Fruit fly (Drosophila melanogaster) whole organism, embryonic: ENCODE data around the gene CG44271.

Source experiments
- Aef1 ChIP-seq: fragments of 200-800 bp; sonication (Bioruptor generic); IDR thresholded peaks from 3 replicates; pipeline ENCODE4 v1.3.6; 2022; ENCODE audit warnings: missing biosample characterization, missing genetic modification characterization
- Atf3 ChIP-seq: fragments of 200-800 bp; sonication (Bioruptor generic); optimal IDR thresholded peaks from 3 replicates; lab custom pipeline; 2016; ENCODE audit warnings: missing biosample characterization, missing genetic modification characterization
- B-H2 ChIP-seq: fragments of 200-800 bp; sonication (Bioruptor generic); optimal IDR thresholded peaks from 2 replicates; lab custom pipeline; 2018; ENCODE audit warnings: missing biosample characterization, mild to moderate bottlenecking, missing genetic modification characterization
- Bdp1 ChIP-seq: fragments of 200-800 bp; sonication (Bioruptor generic); optimal IDR thresholded peaks from 3 replicates; lab custom pipeline; 2016; ENCODE audit warnings: missing biosample characterization, missing genetic modification characterization
- Bgb ChIP-seq: fragments of 200-800 bp; sonication (Bioruptor generic); IDR thresholded peaks from 2 replicates; pipeline ENCODE4 v1.3.6; 2022; ENCODE audit warnings: missing biosample characterization, missing genetic modification characterization; ENCODE audit not compliant: partially characterized antibody
- CG12071 ChIP-seq: fragments of 200-800 bp; sonication (Bioruptor generic); optimal IDR thresholded peaks from 3 replicates; lab custom pipeline; 2018; ENCODE audit warnings: missing biosample characterization, mild to moderate bottlenecking, missing genetic modification characterization
- CG12104 ChIP-seq: fragments of 200-800 bp; sonication (Bioruptor generic); optimal IDR thresholded peaks from 3 replicates; lab custom pipeline; 2016; ENCODE audit warnings: missing biosample characterization, missing genetic modification characterization
- CG13123 ChIP-seq: fragments of 200-800 bp; sonication (Bioruptor generic); optimal IDR thresholded peaks from 2 replicates; lab custom pipeline; 2016; ENCODE audit warnings: missing biosample characterization, missing genetic modification characterization
- CG17186 ChIP-seq: fragments of 200-800 bp; sonication (Bioruptor generic); optimal IDR thresholded peaks from 3 replicates; lab custom pipeline; 2017; ENCODE audit warnings: missing biosample characterization, missing genetic modification reagents, missing genetic modification characterization
- CG17568 ChIP-seq: fragments of 200-800 bp; sonication (Bioruptor generic); optimal IDR thresholded peaks from 2 replicates; lab custom pipeline; 2018; ENCODE audit warnings: missing biosample characterization, mild to moderate bottlenecking, missing genetic modification characterization, moderate library complexity
- CG1832 ChIP-seq: fragments of 200-800 bp; sonication (Bioruptor generic); optimal IDR thresholded peaks from 2 replicates; lab custom pipeline; 2017; ENCODE audit warnings: missing biosample characterization, mild to moderate bottlenecking, missing genetic modification characterization, inconsistent platforms
- CG18599 ChIP-seq: fragments of 200-800 bp; sonication (Bioruptor generic); optimal IDR thresholded peaks from 3 replicates; lab custom pipeline; 2017; ENCODE audit warnings: missing biosample characterization, missing genetic modification characterization, mild to moderate bottlenecking, moderate library complexity, missing genetic modification reagents
- CG3065 ChIP-seq: fragments of 200-800 bp; sonication (Bioruptor generic); optimal IDR thresholded peaks from 2 replicates; lab custom pipeline; 2016; ENCODE audit warnings: missing biosample characterization, missing genetic modification characterization
- CG31224 ChIP-seq: fragments of 200-800 bp; sonication (Bioruptor generic); IDR thresholded peaks from 2 replicates; pipeline ENCODE4 v1.3.6; 2022; ENCODE audit warnings: missing biosample characterization, missing genetic modification characterization
- CG32767 ChIP-seq: fragments of 200-800 bp; sonication (Bioruptor generic); IDR thresholded peaks from 2 replicates; pipeline ENCODE4 v1.3.6; 2022; ENCODE audit warnings: missing biosample characterization, missing genetic modification characterization
- CG42726 ChIP-seq: fragments of 200-800 bp; sonication (Bioruptor generic); IDR thresholded peaks from 2 replicates; pipeline ENCODE4 v1.3.6; 2022; ENCODE audit warnings: missing biosample characterization, missing genetic modification characterization; ENCODE audit not compliant: partially characterized antibody
- CG6654 ChIP-seq: fragments of 200-800 bp; sonication (Bioruptor generic); optimal IDR thresholded peaks from 2 replicates; lab custom pipeline; 2017; ENCODE audit warnings: missing biosample characterization, mild to moderate bottlenecking, missing genetic modification characterization
- CG6689 ChIP-seq: fragments of 200-800 bp; sonication (Bioruptor generic); IDR thresholded peaks from 2 replicates; pipeline ENCODE4 v1.3.6; 2022; ENCODE audit warnings: missing biosample characterization, missing genetic modification characterization
- CG8924 ChIP-seq: fragments of 200-800 bp; optimal IDR thresholded peaks from 3 replicates; lab custom pipeline; 2019; ENCODE audit warnings: missing biosample characterization, mild to moderate bottlenecking, missing genetic modification characterization, moderate library complexity
- Dad ChIP-seq: fragments of 200-800 bp; sonication (Bioruptor generic); optimal IDR thresholded peaks from 3 replicates; lab custom pipeline; 2016; ENCODE audit warnings: missing biosample characterization, missing genetic modification characterization
- Dbx ChIP-seq: fragments of 200-800 bp; sonication (Bioruptor generic); IDR thresholded peaks from 3 replicates; pipeline ENCODE4 v1.3.6; 2022; ENCODE audit warnings: missing biosample characterization, missing genetic modification characterization
- Deaf1 ChIP-seq: fragments of 200-800 bp; optimal IDR thresholded peaks from 3 replicates; lab custom pipeline; 2019; ENCODE audit warnings: missing biosample characterization, mild to moderate bottlenecking, missing genetic modification characterization, moderate library complexity
- Dip3 ChIP-seq: fragments of 200-800 bp; sonication (Bioruptor generic); optimal IDR thresholded peaks from 3 replicates; lab custom pipeline; 2016; ENCODE audit warnings: missing biosample characterization, missing genetic modification characterization
- Dref ChIP-seq: fragments of 200-800 bp; sonication (Bioruptor generic); IDR thresholded peaks from 2 replicates; pipeline ENCODE4 v1.3.6; 2022; ENCODE audit warnings: missing biosample characterization, missing genetic modification characterization
- Ets97D ChIP-seq: fragments of 200-800 bp; sonication (Bioruptor generic); optimal IDR thresholded peaks from 3 replicates; lab custom pipeline; 2016; ENCODE audit warnings: missing biosample characterization, missing genetic modification characterization
- GATAe ChIP-seq: fragments of 200-800 bp; sonication (Bioruptor generic); conservative IDR thresholded peaks from 2 replicates; pipeline ENCODE4 v1.3.6; 2022; ENCODE audit warnings: missing biosample characterization, missing genetic modification characterization
- HLH4C ChIP-seq: fragments of 200-800 bp; sonication (Bioruptor generic); IDR thresholded peaks from 3 replicates; pipeline ENCODE4 v1.3.6; 2022; ENCODE audit warnings: missing biosample characterization, missing genetic modification characterization; ENCODE audit not compliant: partially characterized antibody
- Hey ChIP-seq: fragments of 200-800 bp; sonication (Bioruptor generic); optimal IDR thresholded peaks from 3 replicates; lab custom pipeline; 2018; ENCODE audit warnings: missing biosample characterization, mild to moderate bottlenecking, missing genetic modification characterization
- HmgD ChIP-seq: fragments of 200-800 bp; sonication (Bioruptor generic); optimal IDR thresholded peaks from 3 replicates; lab custom pipeline; 2016; ENCODE audit warnings: missing biosample characterization, missing genetic modification characterization
- Lim3 ChIP-seq: fragments of 200-800 bp; sonication (Bioruptor generic); IDR thresholded peaks from 2 replicates; pipeline ENCODE4 v1.3.6; 2022; ENCODE audit warnings: missing biosample characterization, missing genetic modification characterization
- Max ChIP-seq: fragments of 200-800 bp; sonication (Bioruptor generic); optimal IDR thresholded peaks from 2 replicates; lab custom pipeline; 2016; ENCODE audit warnings: missing biosample characterization, mild to moderate bottlenecking, missing genetic modification characterization
- Neu2 ChIP-seq: fragments of 200-800 bp; sonication (Bioruptor generic); optimal IDR thresholded peaks from 3 replicates; lab custom pipeline; 2016; ENCODE audit warnings: missing biosample characterization, missing genetic modification characterization, borderline replicate concordance
- Nf-YB ChIP-seq: fragments of 200-800 bp; sonication (Bioruptor generic); optimal IDR thresholded peaks from 3 replicates; lab custom pipeline; 2019; ENCODE audit warnings: missing biosample characterization, mild to moderate bottlenecking, missing genetic modification characterization, moderate library complexity
- Oaz ChIP-seq: fragments of 200-800 bp; sonication (Bioruptor generic); IDR thresholded peaks from 2 replicates; pipeline ENCODE4 v1.3.6; 2022; ENCODE audit warnings: missing biosample characterization, missing genetic modification characterization
- PHDP ChIP-seq: fragments of 200-800 bp; sonication (Bioruptor generic); optimal IDR thresholded peaks from 3 replicates; lab custom pipeline; 2018; ENCODE audit warnings: missing biosample characterization, mild to moderate bottlenecking, missing genetic modification characterization, moderate library complexity
- Sin3A ChIP-seq: fragments of >200 bp; optimal IDR thresholded peaks from 2 replicates; lab custom pipeline; 2018
- Sox100B ChIP-seq: fragments of 200-800 bp; sonication (Bioruptor generic); optimal IDR thresholded peaks from 3 replicates; lab custom pipeline; 2018; ENCODE audit warnings: missing biosample characterization, mild to moderate bottlenecking, missing genetic modification characterization
- ara ChIP-seq: fragments of 200-800 bp; sonication (Bioruptor generic); IDR thresholded peaks from 2 replicates; pipeline ENCODE4 v1.3.6; 2022; ENCODE audit warnings: missing biosample characterization, missing genetic modification characterization
- ash1 ChIP-seq: fragments of 200-800 bp; sonication (Bioruptor generic); optimal IDR thresholded peaks from 2 replicates; lab custom pipeline; 2018; ENCODE audit warnings: missing biosample characterization, mild to moderate bottlenecking, missing genetic modification characterization
- az2 ChIP-seq: fragments of 200-800 bp; sonication (Bioruptor generic); optimal IDR thresholded peaks from 3 replicates; lab custom pipeline; 2016; ENCODE audit warnings: missing biosample characterization, missing genetic modification characterization
- bab2 ChIP-seq: fragments of 200-800 bp; sonication (Bioruptor generic); optimal IDR thresholded peaks from 2 replicates; lab custom pipeline; 2016; ENCODE audit warnings: missing biosample characterization, missing genetic modification characterization
- danr ChIP-seq: fragments of 200-800 bp; sonication (Bioruptor generic); IDR thresholded peaks from 2 replicates; pipeline ENCODE4 v1.3.6; 2022; ENCODE audit warnings: missing biosample characterization, missing genetic modification characterization
- dmrt99B ChIP-seq: fragments of 200-800 bp; sonication (Bioruptor generic); optimal IDR thresholded peaks from 2 replicates; lab custom pipeline; 2018; ENCODE audit warnings: missing biosample characterization, mild to moderate bottlenecking, missing genetic modification characterization, moderate library complexity
- gfzf ChIP-seq: fragments of 200-800 bp; sonication (Bioruptor generic); optimal IDR thresholded peaks from 2 replicates; lab custom pipeline; 2016; ENCODE audit warnings: missing biosample characterization, mild to moderate bottlenecking, missing genetic modification characterization, moderate library complexity
- gsb ChIP-seq: fragments of 200-800 bp; sonication (Bioruptor generic); IDR thresholded peaks from 2 replicates; pipeline ENCODE4 v1.3.6; 2022; ENCODE audit warnings: missing biosample characterization, missing genetic modification characterization
- ken ChIP-seq: fragments of 200-800 bp; sonication (Bioruptor generic); IDR thresholded peaks from 3 replicates; pipeline ENCODE4 v1.3.6; 2022; ENCODE audit warnings: missing biosample characterization, missing genetic modification characterization
- luna ChIP-seq: fragments of 200-800 bp; sonication (Bioruptor generic); optimal IDR thresholded peaks from 2 replicates; lab custom pipeline; 2016; ENCODE audit warnings: missing biosample characterization, missing genetic modification characterization
- pan ChIP-seq, 4 experiments: fragments of >200 bp in 3 of 4; fragments of 200-800 bp in 1 of 4; sonication (Bioruptor generic) in 1 of 4; optimal IDR thresholded peaks in 3 of 4; IDR thresholded peaks in 1 of 4; 2 replicates each; pipeline versions ENCODE4 v1.3.6 to Lab custom; 2017 to 2022; ENCODE audit warnings: missing biosample characterization in 2 of 4, missing genetic modification characterization in 2 of 4, mixed read lengths in 1 of 4
- ranshi ChIP-seq: fragments of 200-800 bp; sonication (Bioruptor generic); IDR thresholded peaks from 2 replicates; pipeline ENCODE4 v1.3.6; 2022; ENCODE audit warnings: missing biosample characterization, missing genetic modification characterization
- run ChIP-seq: fragments of 200-800 bp; sonication (Bioruptor generic); optimal IDR thresholded peaks from 3 replicates; lab custom pipeline; 2018; ENCODE audit warnings: missing biosample characterization, mild to moderate bottlenecking, missing genetic modification characterization
- vnd ChIP-seq: fragments of 200-800 bp; sonication (Bioruptor generic); IDR thresholded peaks from 3 replicates; pipeline ENCODE4 v1.3.6; 2022; ENCODE audit warnings: missing biosample characterization, missing genetic modification characterization; ENCODE audit not compliant: partially characterized antibody

Gene CG44271

DNA sequence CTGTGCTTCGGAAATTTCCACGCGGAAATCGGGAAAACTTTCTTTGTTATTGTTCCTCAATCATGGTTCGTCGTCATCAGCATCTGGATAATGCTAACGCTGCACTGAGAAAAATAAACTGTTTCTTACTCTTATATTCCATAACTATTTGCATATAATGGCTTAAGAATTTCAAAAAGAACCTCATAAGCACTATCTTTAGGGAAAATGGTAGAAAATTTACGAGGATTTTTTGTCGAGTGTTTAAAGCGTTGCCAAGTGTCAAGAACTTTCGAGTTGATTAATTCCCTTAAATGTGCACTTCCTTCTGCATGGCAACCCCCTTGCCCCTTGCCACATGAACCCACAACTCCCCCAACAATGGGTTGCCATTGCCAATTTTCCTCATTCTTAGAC is 40.3 kb upstream of the CG44271 start (continued):
- peak; percentile 64; the same call in 1 of the 2 replicates for TF ChIP-seq CG6689 (GFP tag; lab: Robert Waterston, UW)
- TF ChIP-seq Deaf1: peak; percentile 71
- peak; percentile 19 for TF ChIP-seq Nf-YB
- TF ChIP-seq ken: peak; percentile 44; the same call in 1 of the 3 replicates
- TF ChIP-seq CG6654: peak; percentile 44
- TF ChIP-seq danr (GFP tag; lab: Robert Waterston, UW): no peak
- no peak for TF ChIP-seq CG1832 (GFP tag; lab: Kevin White, UChicago)
- peak; percentile 32 for TF ChIP-seq CG12071 (GFP tag; lab: Kevin White, UChicago)
- TF ChIP-seq run: no peak
- no peak for TF ChIP-seq B-H2 (GFP tag; lab: Kevin White, UChicago)
- TF ChIP-seq PHDP: peak; percentile 71
- TF ChIP-seq CG13123 (GFP tag; lab: Kevin White, UChicago): no peak
- TF ChIP-seq Neu2 (GFP tag; lab: Kevin White, UChicago): no peak
- TF ChIP-seq CG17568 (GFP tag; lab: Kevin White, UChicago): peak; percentile 39
- TF ChIP-seq luna (GFP tag; lab: Kevin White, UChicago): peak; percentile 56
- no peak for TF ChIP-seq Max (GFP tag; lab: Kevin White, UChicago)
- TF ChIP-seq Bgb: no peak
- peak; percentile 16 for TF ChIP-seq Dip3 (GFP tag; lab: Kevin White, UChicago)
- peak; percentile 69 for TF ChIP-seq az2 (GFP tag; lab: Kevin White, UChicago)
- TF ChIP-seq CG32767 (GFP tag; lab: Robert Waterston, UW): peak; percentile 9; the same call in 1 of the 2 replicates
- no peak for TF ChIP-seq HLH4C (GFP tag; lab: Robert Waterston, UW)
- TF ChIP-seq Hey (tag; lab: Kevin White, UChicago): no peak
- no peak for TF ChIP-seq HmgD
- TF ChIP-seq Sox100B: peak; percentile 64
- TF ChIP-seq Dref (GFP tag; lab: Robert Waterston, UW): no peak
- peak; percentile 2 for TF ChIP-seq CG12104 (GFP tag; lab: Kevin White, UChicago)
- TF ChIP-seq Aef1: no peak; the same call in 2 of the 3 replicates
- peak; percentile 29; the same call in 1 of the 2 replicates for TF ChIP-seq Oaz (GFP tag; lab: Robert Waterston, UW)
- TF ChIP-seq CG3065: no peak
- TF ChIP-seq bab2 (GFP tag; lab: Kevin White, UChicago): peak; percentile 43
- TF ChIP-seq Atf3: peak; percentile 30
- peak; percentile 74 for TF ChIP-seq dmrt99B
- TF ChIP-seq CG42726 (GFP tag; lab: Robert Waterston, UW): no peak
- TF ChIP-seq ranshi (GFP tag; lab: Robert Waterston, UW): peak; percentile 49; the same call in 1 of the 2 replicates
- TF ChIP-seq ara (GFP tag; lab: Robert Waterston, UW): peak; percentile 56; the same call in 1 of the 2 replicates
- TF ChIP-seq vnd (GFP tag; lab: Robert Waterston, UW): no peak
- TF ChIP-seq CG31224 (GFP tag; lab: Robert Waterston, UW): no peak
- TF ChIP-seq ash1 (GFP tag; lab: Kevin White, UChicago): no peak
- no peak for TF ChIP-seq gfzf (GFP tag; lab: Kevin White, UChicago)
- TF ChIP-seq Lim3 (GFP tag; lab: Robert Waterston, UW): no peak
- TF ChIP-seq gsb (GFP tag; lab: Robert Waterston, UW): no peak
- no peak for TF ChIP-seq Dbx
- peak; percentile 14 for TF ChIP-seq CG8924 (tag; lab: Kevin White, UChicago)
- TF ChIP-seq Sin3A (lab: Kevin White, UChicago): no peak
- peak; percentile 36 for TF ChIP-seq Dad (GFP tag; lab: Kevin White, UChicago)
- peak; percentile 29 for TF ChIP-seq CG18599
- TF ChIP-seq Bdp1 (GFP tag; lab: Kevin White, UChicago): no peak
- no peak for TF ChIP-seq pan (optimal IDR thresholded peaks at IDR 0.05; lab: Kevin White, UChicago)
- TF ChIP-seq pan (GFP tag; optimal IDR thresholded peaks at IDR 0.05 in 1 of 2, IDR thresholded peaks at IDR 0.05 in 1 of 2): peak in 1 of 2 experiments; percentile 57
- no peak for TF ChIP-seq GATAe (GFP tag; lab: Robert Waterston, UW)
- no peak for TF ChIP-seq Ets97D (GFP tag; lab: Kevin White, UChicago)
- peak; percentile 32 for TF ChIP-seq CG17186 (GFP tag; lab: Kevin White, UChicago)
